Worm (Caenorhabditis elegans): Measurements from ENCODE around the gene lido-15.

ce11 chrII:3803219-3803618, 8.9 kb upstream of the lido-15 start, which contains the start of gene ins-32:
- TF ChIP-seq unc-62 (GFP tag; optimal IDR thresholded peaks at IDR 0.05) (no peak), ztf-22 (GFP tag; optimal IDR thresholded peaks at IDR 0.05) (no peak), nhr-27 (tag; optimal IDR thresholded peaks at IDR 0.05) (no peak), ceh-79 (tag; optimal IDR thresholded peaks at IDR 0.05) (no peak), sptf-2 (GFP tag; optimal IDR thresholded peaks at IDR 0.05) (no peak), egrh-3 (GFP tag; IDR thresholded peaks at IDR 0.05) (no peak), Y56A3A.18 (GFP tag; IDR thresholded peaks at IDR 0.05) (no peak), athp-1 (tag; optimal IDR thresholded peaks at IDR 0.05) (no peak)
